Fruit fly (Drosophila melanogaster) whole organism, prepupa: ENCODE measurements around the gene TM9SF3.

ENCODE experiments used
- CG11294 ChIP-seq: fragments of 200-800 bp; sonication (Bioruptor generic); IDR thresholded peaks from 2 replicates; pipeline ENCODE4 v1.3.6; 2022; ENCODE audit warnings: missing biosample characterization, missing genetic modification characterization
- CG11762 ChIP-seq: fragments of 200-800 bp; sonication (Bioruptor generic); optimal IDR thresholded peaks from 3 replicates; lab custom pipeline; 2016; ENCODE audit warnings: missing biosample characterization, missing genetic modification characterization; ENCODE audit not compliant: insufficient read depth
- CG1621 ChIP-seq: fragments of 200-800 bp; sonication (Bioruptor generic); optimal IDR thresholded peaks from 3 replicates; lab custom pipeline; 2018; ENCODE audit warnings: missing biosample characterization, mild to moderate bottlenecking, missing genetic modification characterization
- CG31627 ChIP-seq: fragments of 200-800 bp; sonication (Bioruptor generic); optimal IDR thresholded peaks from 3 replicates; lab custom pipeline; 2016; ENCODE audit warnings: missing biosample characterization, missing genetic modification characterization
- CG32006 ChIP-seq: fragments of 200-800 bp; sonication (Bioruptor generic); optimal IDR thresholded peaks from 3 replicates; lab custom pipeline; 2017; ENCODE audit warnings: missing biosample characterization, mild to moderate bottlenecking, missing genetic modification characterization
- CG6163 ChIP-seq: fragments of 200-800 bp; sonication (Bioruptor generic); IDR thresholded peaks from 3 replicates; pipeline ENCODE4 v1.3.6; 2022; ENCODE audit warnings: missing biosample characterization, missing genetic modification characterization
- CG6276 ChIP-seq: fragments of 200-800 bp; sonication (Bioruptor generic); optimal IDR thresholded peaks from 2 replicates; lab custom pipeline; 2017; ENCODE audit warnings: missing biosample characterization, mild to moderate bottlenecking, missing genetic modification characterization
- CG6808 ChIP-seq: fragments of 200-800 bp; sonication (Bioruptor generic); optimal IDR thresholded peaks from 3 replicates; lab custom pipeline; 2017; ENCODE audit warnings: missing biosample characterization, missing genetic modification characterization, mild to moderate bottlenecking, moderate library complexity, missing genetic modification reagents
- CG8119 ChIP-seq: fragments of 200-800 bp; sonication (Bioruptor generic); IDR thresholded peaks from 3 replicates; pipeline ENCODE4 v1.3.6; 2022; ENCODE audit warnings: missing biosample characterization, missing genetic modification characterization
- Lpt ChIP-seq: fragments of 200-800 bp; sonication (Bioruptor generic); optimal IDR thresholded peaks from 3 replicates; lab custom pipeline; 2016; ENCODE audit warnings: missing biosample characterization, missing genetic modification characterization
- OdsH ChIP-seq: fragments of 200-800 bp; sonication (Bioruptor generic); optimal IDR thresholded peaks from 3 replicates; lab custom pipeline; 2016; ENCODE audit warnings: missing biosample characterization, missing genetic modification characterization
- Sox102F ChIP-seq: fragments of 200-800 bp; sonication (Bioruptor generic); optimal IDR thresholded peaks from 2 replicates; lab custom pipeline; 2016; ENCODE audit warnings: missing biosample characterization, mild to moderate bottlenecking, missing genetic modification characterization
- topi ChIP-seq: fragments of 200-800 bp; sonication (Bioruptor generic); optimal IDR thresholded peaks from 3 replicates; lab custom pipeline; 2016; ENCODE audit warnings: missing biosample characterization, missing genetic modification characterization

DNA sequence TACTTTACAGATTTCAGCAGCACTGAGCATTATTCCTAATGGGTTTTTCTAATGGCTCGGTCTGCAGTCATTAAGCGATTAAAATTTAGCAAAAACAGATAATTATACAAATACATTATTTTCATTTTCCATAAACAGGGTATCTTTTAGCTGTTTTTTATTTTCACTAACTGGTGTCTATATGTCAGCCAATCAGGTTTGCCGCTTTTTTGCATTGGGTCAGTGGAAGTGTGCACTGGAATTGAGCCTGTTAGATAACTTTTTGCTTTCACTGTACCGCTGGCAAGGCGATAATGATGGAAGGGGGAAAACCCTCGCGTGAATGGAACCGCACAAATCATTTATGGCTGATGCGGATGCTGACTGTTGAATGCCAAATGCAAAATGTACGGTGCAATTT is 28.3 kb downstream of the TM9SF3 start:
- TF ChIP-seq CG31627 (no peak), CG8119 (no peak), topi (no peak), Sox102F (GFP tag; lab: Kevin White, UChicago) (no peak), CG6163 (no peak), CG1621 (tag; lab: Kevin White, UChicago) (no peak), CG32006 (GFP tag; lab: Kevin White, UChicago) (no peak), Lpt (no peak), CG11294 (GFP tag; lab: Robert Waterston, UW) (no peak), CG6276 (GFP tag; lab: Kevin White, UChicago) (no peak), CG11762 (GFP tag; lab: Kevin White, UChicago) (no peak), CG6808 (GFP tag; lab: Kevin White, UChicago) (no peak), OdsH (GFP tag; lab: Kevin White, UChicago) (no peak)
